Worm (Caenorhabditis elegans) whole organism, L4/young adult: ENCODE results near the gene B0218.7.
A peak's percentile ranks its signal among the peaks of the same experiment; 100 is the strongest.

ENCODE experiments used
- W03F9.2 ChIP-seq: fragments of 150-350 bp; optimal IDR thresholded peaks from 2 replicates; lab custom pipeline; 2014; ENCODE audit warnings: missing biosample characterization, missing genetic modification characterization
- dao-5 ChIP-seq: sonication (generic microtip); optimal IDR thresholded peaks from 2 replicates; lab custom pipeline; 2016; ENCODE audit warnings: missing genotype, missing genetic modification characterization, moderate library complexity, missing compliant biosample characterization
- him-1 ChIP-seq: sonication (generic microtip); optimal IDR thresholded peaks from 2 replicates; lab custom pipeline; 2016; ENCODE audit warnings: missing genotype, missing genetic modification reagents, missing genetic modification characterization, missing compliant biosample characterization

The B0218.7 gene

ce11 chrIV:8159995-8160394, 5.9 kb downstream of the B0218.7 start:
- no peak for TF ChIP-seq dao-5
- no peak for TF ChIP-seq W03F9.2 (tag; lab: Kevin White, UChicago)
- no peak for TF ChIP-seq him-1 (tag; lab: Kevin White, UChicago)

DNA sequence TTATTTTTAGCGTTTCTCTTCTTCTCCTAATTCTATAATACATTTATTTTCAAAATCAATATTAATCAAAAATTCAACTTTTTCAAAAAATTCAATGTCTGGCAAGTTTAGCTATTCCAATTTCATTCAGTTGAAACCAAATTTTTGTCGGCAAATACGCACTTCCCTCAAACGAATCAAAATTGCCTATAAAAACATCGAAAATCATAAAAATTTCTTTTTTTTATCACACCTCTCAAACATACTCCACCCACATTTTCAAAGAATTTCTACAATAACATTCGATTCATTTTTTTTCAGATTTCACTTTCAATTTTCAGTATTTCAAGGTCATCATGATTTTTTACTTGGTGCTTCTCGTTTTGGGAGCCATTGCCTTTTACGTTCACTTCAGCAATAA, 6.8 kb downstream of the B0218.7 start, which contains the start of gene faah-1:
faah-1 (plus strand) TSS at position 301 of the 400 bp plus-strand sequence.
- TF ChIP-seq dao-5, result no peak

- TF ChIP-seq W03F9.2 (tag; lab: Kevin White, UChicago) (no peak), him-1 (tag; lab: Kevin White, UChicago) (no peak), dao-5 (no peak)
These were observed 8.7 kb downstream of the B0218.7 start, which contains the start of gene B0218.5 for ce11 chrIV:8157161-8157560. Gene B0218.5 (minus strand): TSS chrIV:8157261.

ce11 chrIV:8154966-8155365, 10.9 kb downstream of the B0218.7 start:
- TF ChIP-seq him-1 (tag; lab: Kevin White, UChicago) (no peak), dao-5 (no peak), W03F9.2 (tag; lab: Kevin White, UChicago) (no peak)

DNA sequence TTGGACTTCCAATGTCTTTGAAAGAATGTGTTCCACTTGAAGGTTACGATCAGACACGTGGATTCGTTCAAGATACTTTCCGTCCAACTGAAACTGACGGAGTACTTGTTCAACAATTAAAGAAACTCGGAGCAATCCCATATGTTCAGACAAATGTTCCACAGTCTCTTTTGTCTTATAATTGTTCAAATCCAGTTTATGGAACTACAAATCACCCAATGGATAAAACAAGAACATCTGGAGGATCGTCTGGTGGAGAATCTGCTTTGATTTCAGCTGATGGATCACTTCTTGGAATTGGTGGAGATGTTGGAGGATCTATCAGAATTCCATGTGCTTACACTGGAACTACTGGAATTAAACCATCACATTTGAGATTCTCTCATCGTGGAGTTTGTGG, 12.7 kb downstream of the B0218.7 start:
- TF ChIP-seq dao-5, result no peak
- TF ChIP-seq W03F9.2 (tag; lab: Kevin White, UChicago), result no peak

ce11 chrIV:8152688-8153087, 13.2 kb downstream of the B0218.7 start:
- TF ChIP-seq dao-5 (no peak), him-1 (tag; lab: Kevin White, UChicago) (no peak), W03F9.2 (tag; lab: Kevin White, UChicago) (no peak)

ce11 chrIV:8152145-8152544, 13.7 kb downstream of the B0218.7 start, which contains the start of gene faah-2:
Gene faah-2 (plus strand): TSS chrIV:8152445.
- no peak for TF ChIP-seq dao-5
- no peak for TF ChIP-seq him-1 (tag; lab: Kevin White, UChicago)
- no peak for TF ChIP-seq W03F9.2 (tag; lab: Kevin White, UChicago)

DNA sequence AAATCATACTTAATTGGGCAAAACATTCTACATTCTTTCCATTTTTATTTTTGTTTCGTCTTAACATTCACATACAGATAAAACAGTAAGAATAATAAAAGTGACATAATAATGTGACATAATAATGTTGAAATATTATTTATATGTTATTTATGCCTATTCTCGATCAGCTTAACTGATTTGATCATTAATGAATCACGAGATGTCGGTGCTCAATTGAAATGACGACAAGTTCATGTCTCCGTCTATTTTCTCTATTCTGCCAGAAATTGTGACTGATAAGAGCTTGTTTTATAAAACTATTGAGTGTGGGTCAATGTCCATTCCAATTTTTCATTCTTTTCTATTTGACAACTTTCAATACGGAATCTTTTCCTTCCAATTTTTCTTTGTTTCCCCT, 14.1 kb downstream of the B0218.7 start:
- TF ChIP-seq dao-5, result no peak
- no peak for TF ChIP-seq him-1 (tag; lab: Kevin White, UChicago)
- TF ChIP-seq W03F9.2 (tag; lab: Kevin White, UChicago), result no peak

DNA sequence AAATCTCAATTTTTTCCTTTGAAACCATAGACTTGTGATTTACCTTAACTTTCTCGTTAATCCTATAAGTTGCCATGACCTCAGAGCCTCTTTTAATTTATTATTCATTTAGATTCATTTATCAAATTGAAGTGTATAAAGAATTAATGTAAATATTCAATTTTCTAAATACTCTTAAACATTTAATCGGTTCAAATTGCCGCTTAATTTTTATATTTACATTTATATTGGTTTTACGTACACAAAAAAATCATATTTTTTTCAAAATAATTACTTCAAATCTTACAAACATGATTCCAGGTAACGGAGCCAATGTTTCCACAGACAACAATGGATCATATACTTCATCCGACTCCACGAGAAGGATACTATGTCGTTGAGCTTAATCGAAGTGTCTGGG, 17.4 kb downstream of the B0218.7 start, which contains the start of gene pmk-1:
pmk-1 (plus strand) TSS at position 301 of the 400 bp plus-strand sequence.
- TF ChIP-seq him-1 (tag; lab: Kevin White, UChicago) (no peak), dao-5 (no peak), W03F9.2 (tag; lab: Kevin White, UChicago) (no peak)

ce11 chrIV:8146283-8146682, 19.6 kb downstream of the B0218.7 start:
- TF ChIP-seq W03F9.2 (tag; lab: Kevin White, UChicago) (no peak), him-1 (tag; lab: Kevin White, UChicago) (no peak), dao-5 (no peak)

- no peak for TF ChIP-seq him-1 (tag; lab: Kevin White, UChicago)
- no peak for TF ChIP-seq dao-5
- no peak for TF ChIP-seq W03F9.2 (tag; lab: Kevin White, UChicago)
These were observed 21.5 kb downstream of the B0218.7 start for ce11 chrIV:8144341-8144740.

- no peak for TF ChIP-seq dao-5
- TF ChIP-seq him-1 (tag; lab: Kevin White, UChicago), result no peak
- no peak for TF ChIP-seq W03F9.2 (tag; lab: Kevin White, UChicago)
These were observed 22.9 kb downstream of the B0218.7 start, which contains the start of gene pmk-2 for ce11 chrIV:8142735-8143550. Gene pmk-2 (plus strand): TSS chrIV:8143500.

- TF ChIP-seq him-1 (tag; lab: Kevin White, UChicago) (no peak), W03F9.2 (tag; lab: Kevin White, UChicago) (peak; percentile 5)
These were observed 26.9 kb downstream of the B0218.7 start, which contains the start of gene pmk-3 for ce11 chrIV:8138984-8139383. Gene pmk-3 (plus strand): TSS chrIV:8139219.

DNA sequence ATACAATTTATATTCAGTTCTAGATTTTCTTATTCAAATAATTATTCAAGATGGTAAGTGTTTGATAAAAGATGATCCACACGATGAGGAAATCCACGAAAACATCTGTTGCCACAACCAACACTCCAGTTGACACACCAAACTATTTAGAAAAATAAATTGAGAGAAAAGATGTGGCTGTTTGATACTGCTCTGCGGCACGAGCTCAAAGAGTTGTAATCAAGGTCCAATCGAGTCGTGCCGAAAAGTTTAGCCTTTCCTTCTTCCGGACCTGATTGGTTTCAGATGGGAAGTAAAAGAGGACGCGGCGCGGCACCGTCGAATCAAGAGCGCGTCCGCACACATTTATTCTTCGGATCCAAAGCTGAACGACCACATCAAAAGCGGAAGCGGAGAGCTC, 29.3 kb downstream of the B0218.7 start:
- TF ChIP-seq dao-5 (no peak), W03F9.2 (tag; lab: Kevin White, UChicago) (no peak), him-1 (tag; lab: Kevin White, UChicago) (no peak)
